Fruit fly (Drosophila melanogaster): ENCODE measurements around the gene Gal.

Gene Gal

DNA sequence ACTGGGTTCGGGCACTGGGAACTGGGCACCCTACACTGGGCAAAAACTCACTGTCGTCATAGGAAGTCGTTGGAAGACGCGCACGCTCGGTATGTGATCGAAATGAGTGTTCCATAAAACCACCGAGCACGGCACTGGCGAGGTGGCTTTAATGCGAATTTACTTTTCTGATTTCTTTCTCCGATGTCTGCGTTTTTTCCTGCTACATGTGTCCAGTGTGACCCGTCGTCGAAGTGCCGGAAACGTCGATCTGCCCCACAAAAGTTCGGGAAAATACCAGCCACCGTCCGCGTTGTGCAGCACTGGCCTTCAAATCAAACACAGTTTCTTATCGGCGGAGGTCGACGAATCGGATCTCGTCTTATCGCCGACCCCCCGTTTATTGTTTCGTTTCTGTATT is 7.4 kb downstream of the Gal start, which contains the start of gene Kdm5:
Gene Kdm5 (minus strand): TSS at position 255 of the 400 bp plus-strand sequence.
- TF ChIP-seq ewg (GFP tag; optimal IDR thresholded peaks at IDR 0.05) (peak; percentile 51), CG8765 (GFP tag; IDR thresholded peaks at IDR 0.05) (0 out of 2 replicates have a peak, but pooled peaks have one; percentile 15), CG2712 (tag; optimal IDR thresholded peaks at IDR 0.05) (peak; percentile 24), NFAT (GFP tag; IDR thresholded peaks at IDR 0.05) (peak; percentile 56), gce (GFP tag; IDR thresholded peaks at IDR 0.05) (0 out of 3 replicates have a peak, but pooled peaks have one; percentile 5), amos (GFP tag; IDR thresholded peaks at IDR 0.05; ENCODE audit: partially characterized antibody) (peak; percentile 34; the same call in 1 of the 2 replicates), fd3F (GFP tag; optimal IDR thresholded peaks at IDR 0.05) (no peak), Hr3 (GFP tag; optimal IDR thresholded peaks at IDR 0.05) (peak; percentile 24), shn (GFP tag; optimal IDR thresholded peaks at IDR 0.05) (peak; percentile 45), p53 (GFP tag; optimal IDR thresholded peaks at IDR 0.05) (peak; percentile 22), CG11398 (GFP tag; optimal IDR thresholded peaks at IDR 0.05) (peak; percentile 6), CG18764 (GFP tag; optimal IDR thresholded peaks at IDR 0.05) (no peak), knrl (GFP tag; IDR thresholded peaks at IDR 0.05; ENCODE audit: partially characterized antibody) (0 out of 3 replicates have a peak, but pooled peaks have one; percentile 12), zfh2 (GFP tag; optimal IDR thresholded peaks at IDR 0.05) (peak; percentile 64), nom (GFP tag; optimal IDR thresholded peaks at IDR 0.05) (peak; percentile 11), CG34376 (GFP tag; optimal IDR thresholded peaks at IDR 0.05) (peak; percentile 19), CG9932 (GFP tag; IDR thresholded peaks at IDR 0.05) (peak; percentile 61), Xbp1 (GFP tag; optimal IDR thresholded peaks at IDR 0.05) (peak; percentile 23), Dbx (GFP tag; IDR thresholded peaks at IDR 0.05) (peak; percentile 58; the same call in 2 of the 3 replicates), sob (GFP tag; IDR thresholded peaks at IDR 0.05) (peak; percentile 49; the same call in 1 of the 2 replicates), CG14014 (GFP tag; IDR thresholded peaks at IDR 0.05) (0 out of 2 replicates have a peak, but pooled peaks have one; percentile 7), sqz (GFP tag; optimal IDR thresholded peaks at IDR 0.05) (peak; percentile 3), Pdp1 (GFP tag; optimal IDR thresholded peaks at IDR 0.05) (peak in 1 of 2 experiments; percentile 50), CG10431 (GFP tag; optimal IDR thresholded peaks at IDR 0.05) (peak; percentile 58), Side (GFP tag; optimal IDR thresholded peaks at IDR 0.05) (peak; percentile 47), Gug (GFP tag; IDR thresholded peaks at IDR 0.05) (no peak; the same call in 3 of the 4 replicates), MTF-1 (GFP tag; optimal IDR thresholded peaks at IDR 0.05; ENCODE audit: borderline replicate concordance) (peak; percentile 30), Hr78 (GFP tag; optimal IDR thresholded peaks at IDR 0.05) (peak in 1 of 2 experiments; percentile 80), CrebB (tag; optimal IDR thresholded peaks at IDR 0.05) (peak; percentile 14), zfh1 (GFP tag; IDR thresholded peaks at IDR 0.05) (peak; percentile 73), CG9727 (GFP tag; optimal IDR thresholded peaks at IDR 0.05) (peak; percentile 30), pho (GFP tag; optimal IDR thresholded peaks at IDR 0.05) (peak; percentile 42), gfzf (GFP tag; optimal IDR thresholded peaks at IDR 0.05) (peak; percentile 84), Fer3 (tag; optimal IDR thresholded peaks at IDR 0.05) (peak; percentile 11), crp (GFP tag; optimal IDR thresholded peaks at IDR 0.05) (peak in 1 of 2 experiments; percentile 12), chif (GFP tag; optimal IDR thresholded peaks at IDR 0.05) (no peak), D19B (GFP tag; optimal IDR thresholded peaks at IDR 0.05) (no peak), Nf-YA (GFP tag; IDR thresholded peaks at IDR 0.05) (0 out of 2 replicates have a peak, but pooled peaks have one; percentile 11), onecut (GFP tag; IDR thresholded peaks at IDR 0.05) (0 out of 2 replicates have a peak, but pooled peaks have one; percentile 13), PHDP (tag; optimal IDR thresholded peaks at IDR 0.05) (peak; percentile 8), CG17186 (GFP tag; optimal IDR thresholded peaks at IDR 0.05) (peak; percentile 38), CG4424 (GFP tag; optimal IDR thresholded peaks at IDR 0.05) (no peak), Meics (GFP tag; optimal IDR thresholded peaks at IDR 0.05) (peak; percentile 39), HmgZ (tag; optimal IDR thresholded peaks at IDR 0.05) (peak; percentile 62), CG34422 (GFP tag; IDR thresholded peaks at IDR 0.05) (peak; percentile 65; the same call in 2 of the 3 replicates), ac (GFP tag; optimal IDR thresholded peaks at IDR 0.05) (no peak), pb (GFP tag; optimal IDR thresholded peaks at IDR 0.05) (peak; percentile 46), gcm (GFP tag; optimal IDR thresholded peaks at IDR 0.05) (no peak), chinmo (GFP tag; IDR thresholded peaks at IDR 0.05; ENCODE audit: partially characterized antibody) (0 out of 4 replicates have a peak, but pooled peaks have one; percentile 59)

All from whole organism, embryonic.